Worm (Caenorhabditis elegans): Measurements from ENCODE around the gene K01A6.4.

- TF ChIP-seq him-1 (tag; optimal IDR thresholded peaks at IDR 0.05) (no peak), W03F9.2 (tag; optimal IDR thresholded peaks at IDR 0.05) (no peak)
Measured at ce11 chrIV:11748852-11749251, 8.7 kb upstream of the K01A6.4 start, which contains the start of gene T12A7.6.
